Worm (Caenorhabditis elegans) whole organism, late embryonic: ENCODE measurements around the gene glr-4.

Experiments
- C08G9.2 ChIP-seq: sonication (generic microtip); optimal IDR thresholded peaks from 2 replicates; lab custom pipeline; 2016; ENCODE audit warnings: mild to moderate bottlenecking, missing genetic modification characterization, moderate library complexity, missing compliant biosample characterization
- F13H6.1 ChIP-seq: sonication (generic microtip); optimal IDR thresholded peaks from 2 replicates; lab custom pipeline; 2016; ENCODE audit warnings: missing genetic modification characterization, missing compliant biosample characterization
- K02D7.2 ChIP-seq: sonication (generic microtip); optimal IDR thresholded peaks from 2 replicates; lab custom pipeline; 2017; ENCODE audit warnings: mild to moderate bottlenecking, missing genetic modification characterization, missing compliant biosample characterization
- K09A11.1 ChIP-seq: sonication (generic microtip); optimal IDR thresholded peaks from 2 replicates; lab custom pipeline; 2017; ENCODE audit warnings: antibody characterized with exemption, mild to moderate bottlenecking, missing genetic modification characterization, missing compliant biosample characterization; ENCODE audit not compliant: insufficient read depth
- T23F11.4 ChIP-seq: fragments of 200-800 bp; sonication (Bioruptor generic); optimal IDR thresholded peaks from 2 replicates; lab custom pipeline; 2018; ENCODE audit warnings: mild to moderate bottlenecking, missing genetic modification characterization, missing compliant biosample characterization
- Y22D7AL.16 ChIP-seq: sonication (generic microtip); optimal IDR thresholded peaks from 2 replicates; lab custom pipeline; 2016; ENCODE audit warnings: missing genetic modification characterization, missing compliant biosample characterization
- ama-1 ChIP-seq: fragments of 150-350 bp; optimal IDR thresholded peaks from 2 replicates; lab custom pipeline; 2014
- ceh-14 ChIP-seq: sonication (generic microtip); optimal IDR thresholded peaks from 2 replicates; lab custom pipeline; 2016; ENCODE audit warnings: missing genotype, missing genetic modification characterization, missing compliant biosample characterization
- ceh-18 ChIP-seq: sonication (generic microtip); optimal IDR thresholded peaks from 2 replicates; lab custom pipeline; 2016; ENCODE audit warnings: missing genetic modification characterization, missing compliant biosample characterization
- ceh-19 ChIP-seq: fragments of 200-800 bp; sonication (Bioruptor generic); optimal IDR thresholded peaks from 2 replicates; lab custom pipeline; 2018; ENCODE audit warnings: mild to moderate bottlenecking, missing genetic modification characterization, missing compliant biosample characterization
- ceh-34 ChIP-seq: sonication (generic microtip); optimal IDR thresholded peaks from 2 replicates; lab custom pipeline; 2016; ENCODE audit warnings: mild to moderate bottlenecking, missing genetic modification characterization, missing compliant biosample characterization
- ceh-48 ChIP-seq: sonication (generic microtip); optimal IDR thresholded peaks from 2 replicates; lab custom pipeline; 2016; ENCODE audit warnings: missing genetic modification characterization, inconsistent platforms, missing compliant biosample characterization
- ceh-6 ChIP-seq: fragments of 200-800 bp; sonication (Bioruptor generic); optimal IDR thresholded peaks from 2 replicates; lab custom pipeline; 2018; ENCODE audit warnings: mild to moderate bottlenecking, missing genetic modification characterization, missing compliant biosample characterization
- ceh-9 ChIP-seq: sonication (generic microtip); optimal IDR thresholded peaks from 2 replicates; lab custom pipeline; 2016; ENCODE audit warnings: mild to moderate bottlenecking, missing genetic modification characterization, inconsistent platforms, missing compliant biosample characterization
- dve-1 ChIP-seq: sonication (generic microtip); optimal IDR thresholded peaks from 2 replicates; lab custom pipeline; 2017; ENCODE audit warnings: antibody characterized with exemption, mild to moderate bottlenecking, missing genetic modification characterization, missing compliant biosample characterization
- elt-2 ChIP-seq: sonication (generic microtip); optimal IDR thresholded peaks from 2 replicates; lab custom pipeline; 2016; ENCODE audit warnings: missing genetic modification reagents, missing genetic modification characterization, missing compliant biosample characterization
- fax-1 ChIP-seq: sonication (generic microtip); optimal IDR thresholded peaks from 2 replicates; lab custom pipeline; 2016; ENCODE audit warnings: missing genotype, missing genetic modification characterization, missing compliant biosample characterization
- fkh-10 ChIP-seq: fragments of 150-350 bp; optimal IDR thresholded peaks from 2 replicates; lab custom pipeline; 2014; ENCODE audit warnings: missing biosample characterization, missing genetic modification reagents, missing genetic modification characterization
- gmeb-2 ChIP-seq: sonication (generic microtip); optimal IDR thresholded peaks from 2 replicates; lab custom pipeline; 2016; ENCODE audit warnings: missing genetic modification characterization, inconsistent platforms, missing compliant biosample characterization
- hlh-8 ChIP-seq: sonication (generic microtip); optimal IDR thresholded peaks from 2 replicates; lab custom pipeline; 2016; ENCODE audit warnings: missing genotype, missing genetic modification characterization, missing compliant biosample characterization
- lim-6 ChIP-seq: sonication (generic microtip); optimal IDR thresholded peaks from 2 replicates; lab custom pipeline; 2016; ENCODE audit warnings: missing genetic modification characterization, missing compliant biosample characterization
- mec-3 ChIP-seq: sonication (generic microtip); optimal IDR thresholded peaks from 2 replicates; lab custom pipeline; 2016; ENCODE audit warnings: borderline replicate concordance, missing genetic modification characterization, missing compliant biosample characterization
- nfya-1 ChIP-seq: sonication (generic microtip); optimal IDR thresholded peaks from 2 replicates; lab custom pipeline; 2017; ENCODE audit warnings: missing genetic modification characterization, mild to moderate bottlenecking, missing compliant biosample characterization, antibody characterized with exemption, moderate library complexity
- pag-3 ChIP-seq: sonication (generic microtip); optimal IDR thresholded peaks from 2 replicates; lab custom pipeline; 2016; ENCODE audit warnings: missing compliant biosample characterization, missing genetic modification characterization, borderline replicate concordance
- ref-2 ChIP-seq: sonication (generic microtip); optimal IDR thresholded peaks from 2 replicates; lab custom pipeline; 2016; ENCODE audit warnings: missing genetic modification characterization, missing compliant biosample characterization
- rnt-1 ChIP-seq: sonication (generic microtip); optimal IDR thresholded peaks from 2 replicates; lab custom pipeline; 2016; ENCODE audit warnings: missing genetic modification characterization, missing compliant biosample characterization
- sox-2 ChIP-seq: fragments of 200-800 bp; sonication (Bioruptor generic); IDR thresholded peaks from 2 replicates; pipeline ENCODE4 v1.3.6; 2022; ENCODE audit warnings: missing genetic modification reagents, missing genetic modification characterization, missing compliant biosample characterization
- tbx-2 ChIP-seq: sonication (generic microtip); optimal IDR thresholded peaks from 2 replicates; lab custom pipeline; 2016; ENCODE audit warnings: missing genetic modification characterization, missing compliant biosample characterization
- ttx-3 ChIP-seq: sonication (generic microtip); optimal IDR thresholded peaks from 2 replicates; lab custom pipeline; 2016; ENCODE audit warnings: missing genetic modification reagents, missing genetic modification characterization, missing compliant biosample characterization
- unc-42 ChIP-seq: sonication (generic microtip); optimal IDR thresholded peaks from 2 replicates; lab custom pipeline; 2016; ENCODE audit warnings: missing genotype, missing genetic modification characterization, missing compliant biosample characterization
- unc-86 ChIP-seq: sonication (generic microtip); optimal IDR thresholded peaks from 2 replicates; lab custom pipeline; 2016; ENCODE audit warnings: missing genetic modification characterization, missing compliant biosample characterization

The glr-4 gene

DNA sequence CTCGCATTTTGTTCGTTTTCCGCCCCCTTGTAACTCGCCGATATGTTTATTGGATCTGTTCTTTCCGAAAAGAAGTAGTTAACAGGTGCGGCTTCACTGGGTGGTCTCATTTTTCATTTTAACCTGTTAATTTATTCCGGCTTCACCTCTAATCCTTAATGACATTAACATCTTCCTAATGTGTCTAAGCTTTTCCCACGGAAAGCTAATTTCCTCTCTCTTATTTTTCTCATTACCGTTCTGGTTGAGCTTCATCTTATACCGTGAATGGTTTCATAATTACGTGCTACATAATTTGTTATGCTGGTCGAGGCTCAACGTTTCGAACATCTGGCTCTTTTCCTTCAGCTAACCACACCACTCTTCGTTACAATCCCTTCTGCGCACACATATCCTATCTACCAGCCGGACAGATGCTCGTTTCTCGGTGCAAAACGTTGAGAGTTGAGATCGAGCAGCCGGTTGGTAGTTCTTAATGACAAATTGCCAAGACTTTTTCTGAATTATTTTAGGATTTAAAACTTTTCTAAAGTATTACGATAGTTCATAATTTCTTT, 15.3 kb upstream of the glr-4 start:
- TF ChIP-seq T23F11.4 = no peak
- no peak for TF ChIP-seq ceh-48
- TF ChIP-seq F13H6.1 (tag; lab: Kevin White, UChicago) = no peak
- TF ChIP-seq Y22D7AL.16 (tag; lab: Kevin White, UChicago) = no peak
- no peak for TF ChIP-seq ceh-14 (tag; lab: Kevin White, UChicago)
- TF ChIP-seq ceh-34 (tag; lab: Kevin White, UChicago) = no peak
- no peak for TF ChIP-seq ttx-3 (tag; lab: Kevin White, UChicago)
- no peak for TF ChIP-seq ama-1 (lab: Kevin White, UChicago)
- no peak for TF ChIP-seq dve-1
- peak; percentile 86 for TF ChIP-seq unc-42
- TF ChIP-seq K02D7.2 = no peak
- peak; percentile 36 for TF ChIP-seq tbx-2

DNA sequence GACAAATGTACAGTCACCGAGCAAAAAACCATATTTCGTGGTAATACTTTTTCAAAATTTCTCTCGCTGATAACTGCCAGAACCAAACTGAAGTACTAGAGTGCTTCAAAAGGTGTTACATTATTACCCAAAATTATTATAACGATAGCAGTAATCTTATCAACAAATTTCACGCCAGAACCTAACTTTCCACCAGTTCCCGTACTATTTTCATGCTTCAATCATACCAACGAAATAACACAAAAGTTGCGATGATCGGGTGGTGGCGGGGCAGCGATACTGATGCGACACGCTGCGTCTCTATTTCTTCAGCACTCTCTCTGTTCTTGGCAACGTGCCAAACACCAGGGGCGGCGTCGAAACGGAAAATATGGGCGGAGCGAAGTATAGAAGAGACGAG, 14.8 kb upstream of the glr-4 start:
- TF ChIP-seq ceh-18 (tag; lab: Kevin White, UChicago) (peak; percentile 10), fkh-10 (GFP tag; lab: Kevin White, UChicago) (no peak), nfya-1 (peak; percentile 26), elt-2 (peak; percentile 55)

ce11 chrII:7808153-7808552, 14.0 kb upstream of the glr-4 start:
- TF ChIP-seq mec-3 (tag; lab: Kevin White, UChicago) (no peak), lim-6 (tag; lab: Kevin White, UChicago) (no peak), ceh-18 (tag; lab: Kevin White, UChicago) (no peak), ceh-6 (GFP tag; lab: Kevin White, UChicago) (no peak), elt-2 (no peak), ref-2 (tag; lab: Kevin White, UChicago) (no peak), fax-1 (no peak), K09A11.1 (tag; lab: Kevin White, UChicago) (no peak), C08G9.2 (tag; lab: Kevin White, UChicago) (no peak), F13H6.1 (tag; lab: Kevin White, UChicago) (no peak), T23F11.4 (no peak), unc-86 (tag; lab: Kevin White, UChicago) (no peak)

ce11 chrII:7806872-7807271, 12.8 kb upstream of the glr-4 start:
- TF ChIP-seq T23F11.4 (no peak), ref-2 (tag; lab: Kevin White, UChicago) (peak; percentile 35)

DNA sequence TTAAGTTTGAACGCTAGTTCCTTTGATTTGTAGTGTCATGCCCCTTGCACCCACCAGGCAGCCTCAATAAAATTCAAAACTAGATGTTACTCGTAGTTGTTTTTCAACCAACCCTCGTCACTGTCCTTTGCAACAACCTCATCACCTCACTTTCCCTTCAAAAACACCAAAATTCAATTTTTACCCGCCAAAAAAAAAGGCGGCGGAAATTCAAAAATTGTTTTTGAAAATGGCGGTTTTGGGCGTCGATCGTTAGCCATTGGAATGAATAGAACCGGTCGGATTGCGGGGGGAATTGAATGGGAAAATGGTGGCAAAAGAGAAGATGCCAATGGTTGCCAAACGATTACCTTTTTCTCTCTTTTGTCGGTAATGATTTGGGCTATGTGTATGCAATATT, 11.9 kb upstream of the glr-4 start:
- no peak for TF ChIP-seq fax-1
- no peak for TF ChIP-seq hlh-8 (tag; lab: Kevin White, UChicago)
- TF ChIP-seq, all 69 proteins: peak for 0

DNA sequence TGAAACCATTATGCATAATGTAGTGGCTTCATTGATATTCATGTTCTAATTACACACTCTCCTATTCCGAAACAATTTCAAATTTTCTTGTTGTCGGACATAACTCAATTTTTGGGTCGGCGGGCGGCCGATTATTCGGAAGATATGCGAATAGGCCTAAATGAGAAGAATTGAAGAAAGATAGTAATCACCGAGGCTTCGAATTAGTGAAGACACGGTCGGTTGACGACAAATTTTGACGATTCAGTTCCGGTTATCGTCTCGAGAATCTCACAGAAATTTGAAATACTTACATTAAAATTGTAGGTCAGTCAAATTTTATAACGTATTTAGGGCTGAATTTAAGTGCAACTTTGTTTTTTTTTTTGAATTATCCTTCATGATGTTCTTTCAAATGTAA, 9.1 kb upstream of the glr-4 start:
- TF ChIP-seq ttx-3 (tag; lab: Kevin White, UChicago) (no peak), unc-42 (peak; percentile 49)

- TF ChIP-seq rnt-1 (tag; lab: Kevin White, UChicago) = peak; percentile 53
- no peak for TF ChIP-seq ceh-9
Observed at ce11 chrII:7801899-7802298, 7.8 kb upstream of the glr-4 start.

ce11 chrII:7801255-7801654, 7.1 kb upstream of the glr-4 start:
- TF ChIP-seq sox-2 (GFP tag; lab: Robert Waterston, UW) = no peak
- TF ChIP-seq fkh-10 (GFP tag; lab: Kevin White, UChicago) = no peak
- TF ChIP-seq pag-3 (tag; lab: Kevin White, UChicago) = no peak
- peak; percentile 15 for TF ChIP-seq elt-2
- TF ChIP-seq gmeb-2 (tag; lab: Kevin White, UChicago) = no peak
- no peak for TF ChIP-seq ceh-19 (GFP tag; lab: Kevin White, UChicago)
- TF ChIP-seq lim-6 (tag; lab: Kevin White, UChicago) = no peak
